Worm (Caenorhabditis elegans) whole organism, late embryonic: ENCODE measurements around the gene fipr-27.
"Not testable (repeated sequence)": the region's sequence is repeated elsewhere in the genome, so short reads cannot be mapped to it uniquely, and the experiment has no call there.

ENCODE experiments used
- C08G9.2 ChIP-seq: sonication (generic microtip); optimal IDR thresholded peaks from 2 replicates; lab custom pipeline; 2016; ENCODE audit warnings: mild to moderate bottlenecking, missing genetic modification characterization, moderate library complexity, missing compliant biosample characterization
- C38D4.7 ChIP-seq: fragments of 200-800 bp; sonication (Bioruptor generic); optimal IDR thresholded peaks from 2 replicates; lab custom pipeline; 2018; ENCODE audit warnings: mild to moderate bottlenecking, missing genetic modification characterization, moderate library complexity, missing compliant biosample characterization
- T23F11.4 ChIP-seq: fragments of 200-800 bp; sonication (Bioruptor generic); optimal IDR thresholded peaks from 2 replicates; lab custom pipeline; 2018; ENCODE audit warnings: mild to moderate bottlenecking, missing genetic modification characterization, missing compliant biosample characterization
- Y22D7AL.16 ChIP-seq: sonication (generic microtip); optimal IDR thresholded peaks from 2 replicates; lab custom pipeline; 2016; ENCODE audit warnings: missing genetic modification characterization, missing compliant biosample characterization
- ahr-1 ChIP-seq: sonication (generic microtip); optimal IDR thresholded peaks from 2 replicates; lab custom pipeline; 2016; ENCODE audit warnings: missing genetic modification characterization, missing compliant biosample characterization
- ama-1 ChIP-seq: fragments of 150-350 bp; optimal IDR thresholded peaks from 2 replicates; lab custom pipeline; 2014
- ceh-14 ChIP-seq: sonication (generic microtip); optimal IDR thresholded peaks from 2 replicates; lab custom pipeline; 2016; ENCODE audit warnings: missing genotype, missing genetic modification characterization, missing compliant biosample characterization
- ceh-18 ChIP-seq: sonication (generic microtip); optimal IDR thresholded peaks from 2 replicates; lab custom pipeline; 2016; ENCODE audit warnings: missing genetic modification characterization, missing compliant biosample characterization
- ceh-2 ChIP-seq: sonication (generic microtip); optimal IDR thresholded peaks from 2 replicates; lab custom pipeline; 2016; ENCODE audit warnings: missing genotype, missing genetic modification characterization, missing compliant biosample characterization
- ceh-22 ChIP-seq: sonication (generic microtip); optimal IDR thresholded peaks from 2 replicates; lab custom pipeline; 2017; ENCODE audit warnings: missing biosample characterization, missing genetic modification characterization
- ceh-30 ChIP-seq: fragments of 150-350 bp; optimal IDR thresholded peaks from 2 replicates; lab custom pipeline; 2014; ENCODE audit warnings: missing biosample characterization, missing genetic modification characterization
- ceh-48 ChIP-seq: sonication (generic microtip); optimal IDR thresholded peaks from 2 replicates; lab custom pipeline; 2016; ENCODE audit warnings: missing genetic modification characterization, inconsistent platforms, missing compliant biosample characterization
- ceh-6 ChIP-seq: fragments of 200-800 bp; sonication (Bioruptor generic); optimal IDR thresholded peaks from 2 replicates; lab custom pipeline; 2018; ENCODE audit warnings: mild to moderate bottlenecking, missing genetic modification characterization, missing compliant biosample characterization
- che-1 ChIP-seq: sonication (generic microtip); optimal IDR thresholded peaks from 2 replicates; lab custom pipeline; 2016; ENCODE audit warnings: mild to moderate bottlenecking, missing genetic modification characterization, missing compliant biosample characterization
- elt-2 ChIP-seq: sonication (generic microtip); optimal IDR thresholded peaks from 2 replicates; lab custom pipeline; 2016; ENCODE audit warnings: missing genetic modification reagents, missing genetic modification characterization, missing compliant biosample characterization
- elt-4 ChIP-seq: sonication (generic microtip); optimal IDR thresholded peaks from 2 replicates; lab custom pipeline; 2016; ENCODE audit warnings: missing genetic modification characterization, missing compliant biosample characterization
- fax-1 ChIP-seq: sonication (generic microtip); optimal IDR thresholded peaks from 2 replicates; lab custom pipeline; 2016; ENCODE audit warnings: missing genotype, missing genetic modification characterization, missing compliant biosample characterization
- gmeb-2 ChIP-seq: sonication (generic microtip); optimal IDR thresholded peaks from 2 replicates; lab custom pipeline; 2016; ENCODE audit warnings: missing genetic modification characterization, inconsistent platforms, missing compliant biosample characterization
- hlh-13 ChIP-seq: fragments of 200-800 bp; sonication (Bioruptor generic); optimal IDR thresholded peaks from 2 replicates; lab custom pipeline; 2018; ENCODE audit warnings: mild to moderate bottlenecking, missing genetic modification characterization, missing compliant biosample characterization
- hlh-8 ChIP-seq: sonication (generic microtip); optimal IDR thresholded peaks from 2 replicates; lab custom pipeline; 2016; ENCODE audit warnings: missing genotype, missing genetic modification characterization, missing compliant biosample characterization
- lim-6 ChIP-seq: sonication (generic microtip); optimal IDR thresholded peaks from 2 replicates; lab custom pipeline; 2016; ENCODE audit warnings: missing genetic modification characterization, missing compliant biosample characterization
- lin-11 ChIP-seq: fragments of 200-800 bp; sonication (Bioruptor generic); optimal IDR thresholded peaks from 2 replicates; lab custom pipeline; 2018; ENCODE audit warnings: mild to moderate bottlenecking, missing genetic modification characterization, missing compliant biosample characterization
- nfya-1 ChIP-seq: sonication (generic microtip); optimal IDR thresholded peaks from 2 replicates; lab custom pipeline; 2017; ENCODE audit warnings: missing genetic modification characterization, mild to moderate bottlenecking, missing compliant biosample characterization, antibody characterized with exemption, moderate library complexity
- npax-4 ChIP-seq: sonication (generic microtip); optimal IDR thresholded peaks from 2 replicates; lab custom pipeline; 2016; ENCODE audit warnings: missing genetic modification characterization, missing compliant biosample characterization
- pag-3 ChIP-seq: sonication (generic microtip); optimal IDR thresholded peaks from 2 replicates; lab custom pipeline; 2016; ENCODE audit warnings: missing compliant biosample characterization, missing genetic modification characterization, borderline replicate concordance
- pat-9 ChIP-seq: fragments of 200-800 bp; sonication (Bioruptor generic); optimal IDR thresholded peaks from 2 replicates; lab custom pipeline; 2018; ENCODE audit warnings: mild to moderate bottlenecking, missing genetic modification characterization, moderate library complexity, missing compliant biosample characterization
- pros-1 ChIP-seq: fragments of 150-350 bp; optimal IDR thresholded peaks from 2 replicates; lab custom pipeline; 2014; ENCODE audit warnings: missing biosample characterization, missing genetic modification reagents, missing genetic modification characterization
- ref-2 ChIP-seq: sonication (generic microtip); optimal IDR thresholded peaks from 2 replicates; lab custom pipeline; 2016; ENCODE audit warnings: missing genetic modification characterization, missing compliant biosample characterization
- rnt-1 ChIP-seq: sonication (generic microtip); optimal IDR thresholded peaks from 2 replicates; lab custom pipeline; 2016; ENCODE audit warnings: missing genetic modification characterization, missing compliant biosample characterization
- sox-2 ChIP-seq: fragments of 200-800 bp; sonication (Bioruptor generic); IDR thresholded peaks from 2 replicates; pipeline ENCODE4 v1.3.6; 2022; ENCODE audit warnings: missing genetic modification reagents, missing genetic modification characterization, missing compliant biosample characterization
- sox-4 ChIP-seq: sonication (generic microtip); optimal IDR thresholded peaks from 2 replicates; lab custom pipeline; 2017; ENCODE audit warnings: mild to moderate bottlenecking, missing genetic modification characterization, inconsistent platforms, missing compliant biosample characterization
- syd-9 ChIP-seq: sonication (generic microtip); optimal IDR thresholded peaks from 2 replicates; lab custom pipeline; 2016; ENCODE audit warnings: mild to moderate bottlenecking, missing genetic modification characterization, moderate library complexity, missing compliant biosample characterization
- tbx-2 ChIP-seq: sonication (generic microtip); optimal IDR thresholded peaks from 2 replicates; lab custom pipeline; 2016; ENCODE audit warnings: missing genetic modification characterization, missing compliant biosample characterization
- tbx-7 ChIP-seq: sonication (generic microtip); optimal IDR thresholded peaks from 2 replicates; lab custom pipeline; 2016; ENCODE audit warnings: missing genotype, missing genetic modification characterization, missing compliant biosample characterization
- ttx-3 ChIP-seq: sonication (generic microtip); optimal IDR thresholded peaks from 2 replicates; lab custom pipeline; 2016; ENCODE audit warnings: missing genetic modification reagents, missing genetic modification characterization, missing compliant biosample characterization
- unc-42 ChIP-seq: sonication (generic microtip); optimal IDR thresholded peaks from 2 replicates; lab custom pipeline; 2016; ENCODE audit warnings: missing genotype, missing genetic modification characterization, missing compliant biosample characterization
- zip-5 ChIP-seq: sonication (generic microtip); optimal IDR thresholded peaks from 2 replicates; lab custom pipeline; 2016; ENCODE audit warnings: missing genetic modification characterization, missing compliant biosample characterization
- ztf-16 ChIP-seq: sonication (generic microtip); optimal IDR thresholded peaks from 2 replicates; lab custom pipeline; 2017; ENCODE audit warnings: missing genetic modification characterization, missing compliant biosample characterization

fipr-27 gene

DNA sequence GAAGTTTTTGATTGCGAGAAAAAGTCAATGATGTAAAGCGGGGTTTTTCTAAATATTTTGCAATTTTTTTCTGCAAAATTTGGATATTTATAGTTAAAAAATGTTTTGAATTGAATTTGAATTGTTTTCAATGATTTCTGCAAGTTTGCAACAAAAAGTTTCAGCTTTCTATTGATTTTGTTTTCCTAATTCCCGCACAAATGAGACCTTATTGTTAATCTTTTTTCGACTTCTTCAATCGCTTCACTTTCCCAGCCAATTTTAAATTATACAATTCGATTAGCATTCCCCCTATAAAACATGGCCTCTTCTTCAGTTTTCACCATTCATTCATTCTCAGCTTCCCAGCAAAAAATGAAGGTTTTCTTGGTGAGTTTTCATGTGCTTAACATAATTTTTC is at the start of gene fipr-27:
fipr-27 (plus strand) TSS at position 301 of the 400 bp plus-strand sequence.
- no peak for TF ChIP-seq ceh-48
- TF ChIP-seq T23F11.4 (GFP tag; lab: Kevin White, UChicago), result no peak
- TF ChIP-seq C38D4.7, result no peak
- TF ChIP-seq Y22D7AL.16 (tag; lab: Kevin White, UChicago), result no peak
- TF ChIP-seq fax-1 (tag; lab: Kevin White, UChicago), result no peak
- no peak for TF ChIP-seq ceh-2
- TF ChIP-seq ceh-14 (tag; lab: Kevin White, UChicago), result no peak

DNA sequence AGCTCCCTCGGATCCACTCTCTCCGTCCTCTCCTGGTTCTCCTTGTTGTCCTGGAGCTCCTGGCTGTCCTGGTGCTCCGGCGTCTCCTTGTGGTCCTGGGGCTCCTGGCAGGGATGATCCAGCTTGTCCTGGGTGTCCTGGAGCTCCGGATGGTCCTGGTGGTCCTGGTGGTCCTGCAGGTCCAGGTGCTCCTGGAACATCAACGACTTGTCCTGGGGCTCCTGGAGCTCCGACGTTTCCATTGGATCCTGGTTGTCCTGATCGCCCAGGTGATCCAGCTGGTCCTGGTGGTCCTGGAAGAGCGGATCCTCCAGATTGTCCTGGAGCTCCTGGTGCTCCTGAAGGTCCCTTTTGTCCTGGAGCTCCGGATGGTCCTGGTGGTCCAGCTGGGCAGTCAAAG is 29.1 kb upstream of the fipr-27 start:
- TF ChIP-seq C38D4.7 (no peak), ztf-16 (tag; lab: Kevin White, UChicago) (no peak), gmeb-2 (no peak), lin-11 (tag; lab: Kevin White, UChicago) (no peak), lim-6 (no peak)

DNA sequence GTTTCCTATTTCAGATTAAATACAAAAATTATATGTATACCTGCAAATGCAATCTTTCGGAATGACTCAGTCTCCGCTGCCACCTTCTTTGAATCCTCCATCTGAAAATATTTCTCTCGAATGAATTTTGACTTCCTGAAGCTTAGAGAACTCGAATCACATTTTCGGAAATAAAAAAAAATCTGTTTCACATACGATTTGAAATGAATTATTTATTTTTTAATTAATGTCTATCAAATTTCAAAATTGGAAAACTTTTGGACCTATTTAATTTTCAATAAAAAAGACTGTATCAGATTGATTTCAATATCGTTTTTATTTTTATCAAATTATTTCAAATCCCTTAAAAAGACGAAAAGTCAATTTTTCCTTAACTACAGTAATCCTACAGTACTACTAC is 28.0 kb upstream of the fipr-27 start, which contains the start of gene col-137:
col-137 (minus strand) TSS at position 101 of the 400 bp plus-strand sequence.
- TF ChIP-seq nfya-1 (tag; lab: Kevin White, UChicago), result no peak
- no peak for TF ChIP-seq ref-2
- TF ChIP-seq Y22D7AL.16 (tag; lab: Kevin White, UChicago), result no peak
- TF ChIP-seq tbx-2 (tag; lab: Kevin White, UChicago), result no peak
- no peak for TF ChIP-seq zip-5
- no peak for TF ChIP-seq syd-9 (tag; lab: Kevin White, UChicago)
- no peak for TF ChIP-seq npax-4 (tag; lab: Kevin White, UChicago)
- no peak for TF ChIP-seq fax-1 (tag; lab: Kevin White, UChicago)
- no peak for TF ChIP-seq sox-2 (GFP tag; lab: Robert Waterston, UW)
- TF ChIP-seq ceh-22 (tag; lab: Kevin White, UChicago), result no peak
- TF ChIP-seq pag-3 (tag; lab: Kevin White, UChicago), result no peak
- TF ChIP-seq ahr-1 (tag; lab: Kevin White, UChicago), result no peak
- TF ChIP-seq ceh-18 (tag; lab: Kevin White, UChicago), result no peak
- TF ChIP-seq ttx-3, result no peak
- no peak for TF ChIP-seq che-1 (tag; lab: Kevin White, UChicago)
- TF ChIP-seq unc-42 (tag; lab: Kevin White, UChicago), result no peak
- no peak for TF ChIP-seq C08G9.2 (tag; lab: Kevin White, UChicago)

DNA sequence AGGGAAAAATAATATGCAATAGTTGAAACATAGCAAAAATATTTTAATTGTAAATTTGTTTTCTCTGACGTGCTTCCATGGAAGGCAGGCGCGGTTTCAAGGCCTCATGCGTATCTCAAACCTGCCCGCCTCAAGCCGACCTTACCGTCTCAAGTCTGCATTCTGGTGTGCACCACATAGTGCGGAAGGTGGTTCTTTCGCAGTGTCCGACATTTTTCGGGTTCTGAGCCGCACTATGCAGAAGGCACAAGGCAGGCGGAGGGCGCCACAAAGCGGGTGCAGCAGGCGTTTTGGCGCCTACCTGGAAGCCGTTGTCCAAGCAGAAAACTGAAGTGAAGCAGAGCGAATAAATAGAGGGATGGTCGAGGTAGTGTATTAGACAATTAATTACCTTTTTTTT is 8.2 kb upstream of the fipr-27 start:
- TF ChIP-seq zip-5, result no peak

DNA sequence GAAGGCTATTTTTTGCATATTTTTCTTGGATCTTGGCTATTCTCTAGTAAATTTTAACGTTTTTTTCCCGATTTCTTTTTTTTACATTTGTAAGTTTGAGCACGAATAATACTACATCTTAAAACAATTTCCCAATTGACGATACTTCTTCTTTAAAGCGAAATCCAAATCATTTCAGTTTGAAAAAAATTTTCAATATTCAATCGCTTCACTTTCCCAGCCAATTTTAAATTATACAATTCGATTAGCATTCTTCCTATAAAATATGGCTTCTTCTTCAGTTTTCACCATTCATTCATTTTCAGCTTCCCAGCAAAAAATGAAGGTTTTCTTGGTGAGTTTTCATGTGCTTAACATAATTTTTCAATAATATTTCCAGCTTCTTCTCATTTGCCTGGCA is 4.8 kb upstream of the fipr-27 start, which contains the start of gene fip-7:
fip-7 (plus strand) TSS at position 301 of the 400 bp plus-strand sequence.
- not testable (repeated sequence) for TF ChIP-seq tbx-7; rnt-1 (tag; lab: Kevin White, UChicago); ceh-48

DNA sequence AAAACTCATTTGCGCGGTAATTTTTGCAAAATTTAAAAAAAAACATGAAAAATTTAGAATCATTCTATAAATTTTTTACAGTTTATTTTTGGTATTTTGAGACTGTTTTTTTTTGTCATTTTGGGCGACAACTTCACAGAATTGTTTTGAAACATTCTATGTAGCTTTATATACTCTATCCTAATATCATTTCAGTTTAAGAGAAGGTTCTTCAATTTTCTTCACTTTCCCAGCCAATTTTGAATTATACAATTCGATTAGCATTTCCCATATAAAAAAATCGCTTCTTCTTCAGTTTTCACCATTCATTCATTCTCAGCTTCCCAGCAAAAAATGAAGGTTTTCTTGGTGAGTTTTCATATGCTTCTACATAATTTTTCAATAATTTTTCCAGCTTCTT is 3.0 kb upstream of the fipr-27 start, which contains the start of gene fipr-28:
fipr-28 (plus strand) TSS at position 301 of the 400 bp plus-strand sequence.
- TF ChIP-seq hlh-13 (no peak), sox-4 (tag; lab: Kevin White, UChicago) (no peak), C08G9.2 (tag; lab: Kevin White, UChicago) (no peak), ceh-2 (no peak), hlh-8 (tag; lab: Kevin White, UChicago) (no peak)
- TF ChIP-seq, all 69 proteins: peak for 0

DNA sequence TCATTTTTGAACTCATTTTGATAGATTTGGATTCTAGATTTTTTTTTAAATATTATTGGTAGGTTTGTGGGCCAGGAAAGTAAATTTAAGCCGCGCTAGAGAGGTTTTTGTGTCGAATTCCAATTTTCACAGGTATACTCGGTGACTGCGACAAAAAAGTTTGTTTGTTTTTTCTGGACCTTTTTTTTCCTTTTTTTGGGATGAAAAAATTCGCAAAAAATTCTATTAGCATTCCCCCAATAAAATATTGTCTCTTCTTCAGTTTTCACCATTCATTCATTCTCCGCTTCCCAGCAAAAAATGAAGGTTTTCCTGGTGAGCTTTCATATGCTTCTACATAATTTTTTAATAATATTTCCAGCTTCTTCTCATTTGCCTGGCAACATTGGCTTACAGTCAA is 1.6 kb upstream of the fipr-27 start, which contains the start of gene Y51H4A.936:
Y51H4A.936 (plus strand) TSS at position 301 of the 400 bp plus-strand sequence.
- TF ChIP-seq lim-6 (no peak), pros-1 (tag; lab: Kevin White, UChicago) (no peak), elt-4 (tag; lab: Kevin White, UChicago) (no peak), ceh-30 (tag; lab: Kevin White, UChicago) (no peak), elt-2 (tag; lab: Kevin White, UChicago) (no peak), pat-9 (tag; lab: Kevin White, UChicago) (no peak), ceh-6 (GFP tag; lab: Kevin White, UChicago) (no peak), ama-1 (lab: Kevin White, UChicago) (no peak), ceh-14 (tag; lab: Kevin White, UChicago) (no peak), T23F11.4 (GFP tag; lab: Kevin White, UChicago) (no peak)
